Fruit fly (Drosophila melanogaster) Kc167 (cell line): ENCODE data around the gene CG13449.

ENCODE experiments used
- Myc ChIP-seq: fragments of >200 bp; optimal IDR thresholded peaks from 2 replicates; lab custom pipeline; 2017; ENCODE audit warnings: missing external identifiers
- Sin3A ChIP-seq: fragments of >200 bp; optimal IDR thresholded peaks from 2 replicates; lab custom pipeline; 2018; ENCODE audit warnings: missing external identifiers
- h ChIP-seq: fragments of >200 bp; optimal IDR thresholded peaks from 3 replicates; lab custom pipeline; 2018; ENCODE audit warnings: missing external identifiers
- insv ChIP-seq: fragments of >200 bp; optimal IDR thresholded peaks from 3 replicates; lab custom pipeline; 2018; ENCODE audit warnings: missing external identifiers
- psq ChIP-seq: fragments of >200 bp; optimal IDR thresholded peaks from 2 replicates; lab custom pipeline; 2017; ENCODE audit warnings: missing external identifiers
- ttk ChIP-seq: sonication (Bioruptor generic); optimal IDR thresholded peaks from 2 replicates; lab custom pipeline; 2017; ENCODE audit warnings: missing external identifiers

Gene CG13449

DNA sequence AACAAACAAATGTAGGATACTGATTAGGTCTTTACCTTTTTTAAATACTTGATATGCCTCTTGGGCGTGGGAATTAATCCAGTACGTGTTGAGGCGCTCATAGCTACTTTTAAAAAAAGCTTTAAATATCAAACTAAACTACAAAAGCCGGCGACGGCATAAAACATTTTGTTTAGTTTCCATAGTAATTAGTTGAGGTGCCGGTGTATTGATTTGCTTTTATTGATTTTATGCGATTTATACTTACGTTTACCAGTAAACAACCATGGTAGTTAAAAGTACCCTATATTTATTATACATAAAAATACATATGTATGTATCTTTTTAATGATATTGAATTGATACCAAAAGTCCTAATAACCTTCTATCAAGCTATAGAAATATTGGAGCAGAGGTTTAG, at the start of gene CG13449:
Gene CG13449, minus strand, starts transcription at position 101 of the 400 bp plus-strand sequence.
- no peak for TF ChIP-seq psq (lab: Kevin White, UChicago)
- no peak for TF ChIP-seq h
- TF ChIP-seq Myc (lab: Kevin White, UChicago): no peak
- TF ChIP-seq Sin3A (lab: Kevin White, UChicago): no peak
- no peak for TF ChIP-seq insv
- no peak for TF ChIP-seq ttk (lab: Kevin White, UChicago)

DNA sequence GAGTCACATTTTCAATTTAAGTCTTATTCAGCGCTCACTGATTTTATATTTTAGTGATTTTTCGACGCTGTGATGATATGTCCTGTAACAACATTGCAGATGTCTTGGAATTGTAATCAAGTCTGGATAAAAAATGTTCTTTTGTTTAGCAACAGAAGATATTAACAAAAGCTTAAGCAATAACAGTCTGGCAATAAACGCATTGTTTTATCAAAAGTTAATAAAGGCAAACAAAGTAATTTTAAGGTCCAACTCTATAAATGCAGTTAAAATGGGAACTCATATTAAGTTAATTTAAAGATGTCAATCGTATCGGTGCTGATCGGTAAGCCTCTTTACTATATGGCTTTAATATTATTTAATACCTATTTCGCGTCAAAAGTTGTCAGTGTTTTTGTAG, 48.9 kb upstream of the CG13449 start, which contains the start of gene CG43082:
Gene CG43082, plus strand, starts transcription at position 301 of the 400 bp plus-strand sequence.
- TF ChIP-seq Sin3A (lab: Kevin White, UChicago): no peak
- no peak for TF ChIP-seq ttk (lab: Kevin White, UChicago)
- TF ChIP-seq h: no peak

DNA sequence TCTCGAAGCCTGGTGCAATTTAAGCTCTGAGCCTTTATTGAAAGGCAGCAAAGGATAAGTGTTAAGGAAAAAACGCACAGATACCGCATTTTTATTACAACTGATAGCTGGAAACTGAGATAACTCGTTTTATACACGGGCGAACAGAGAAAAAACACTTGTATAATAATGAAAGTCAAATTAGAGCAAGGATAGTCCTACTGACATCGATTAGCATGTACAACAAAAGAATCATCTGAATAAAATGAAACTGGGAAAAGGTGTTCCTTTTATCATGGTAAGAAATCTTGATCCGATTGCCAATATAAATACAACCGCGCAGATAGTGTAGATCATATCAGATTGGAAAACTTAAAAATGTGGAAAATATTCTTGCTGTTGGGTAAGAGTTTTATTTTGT, 48.3 kb upstream of the CG13449 start, which contains the start of the genes Eig71Ej and Eig71Ek:
Gene Eig71Ej, minus strand, starts transcription at position 101 of the 400 bp plus-strand sequence.
Gene Eig71Ek, plus strand, starts transcription at position 334 of the 400 bp plus-strand sequence.
- TF ChIP-seq h: no peak
- no peak for TF ChIP-seq Sin3A (lab: Kevin White, UChicago)
- TF ChIP-seq psq (lab: Kevin White, UChicago): no peak
- no peak for TF ChIP-seq Myc (lab: Kevin White, UChicago)
- TF ChIP-seq ttk (lab: Kevin White, UChicago): no peak
- TF ChIP-seq insv: no peak

DNA sequence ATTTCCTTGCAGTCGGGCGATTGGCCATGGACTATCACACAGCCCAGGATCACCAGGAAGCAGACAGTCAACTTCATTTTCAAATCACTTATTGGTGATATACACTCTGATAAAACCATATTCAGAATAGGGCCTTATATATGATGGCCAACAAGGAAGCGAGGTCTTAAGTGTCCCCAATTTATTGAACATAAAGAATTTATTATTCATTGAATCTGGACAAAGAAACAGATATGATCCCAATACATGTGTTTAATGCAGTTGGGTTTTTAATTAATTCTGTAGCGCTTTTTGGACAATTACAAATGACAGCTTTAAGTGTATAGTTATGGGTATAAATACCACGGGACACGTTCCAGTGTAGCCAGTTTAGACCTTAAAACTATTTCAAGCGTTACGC, 46.7 kb upstream of the CG13449 start, which contains the start of the genes Eig71Eh and Eig71Ei:
Gene Eig71Eh, minus strand, starts transcription at position 101 of the 400 bp plus-strand sequence.
Gene Eig71Ei, plus strand, starts transcription at position 367 of the 400 bp plus-strand sequence.
- TF ChIP-seq h (no peak), psq (lab: Kevin White, UChicago) (no peak), Sin3A (lab: Kevin White, UChicago) (no peak), ttk (lab: Kevin White, UChicago) (no peak), Myc (lab: Kevin White, UChicago) (no peak), insv (no peak)

DNA sequence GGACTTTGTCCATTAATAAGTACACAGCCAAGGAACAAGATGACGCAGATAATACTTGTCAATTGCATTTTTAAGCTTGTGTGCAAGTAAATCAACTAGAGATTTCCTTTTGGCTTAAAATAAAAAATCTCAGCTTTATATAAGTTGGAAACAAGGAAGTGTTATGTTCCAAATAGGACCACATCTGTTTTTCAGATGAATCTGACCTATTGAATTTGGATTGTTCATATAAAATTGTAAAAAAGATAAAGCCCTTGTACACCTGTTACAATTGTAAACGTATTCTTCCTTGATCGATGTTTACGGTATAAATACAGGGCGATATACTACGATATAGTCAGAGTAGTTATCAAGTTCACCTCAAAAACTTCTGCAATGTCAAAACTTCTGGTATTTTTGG, 44.7 kb upstream of the CG13449 start, which contains the start of the genes Eig71Ef and Eig71Eg:
Gene Eig71Ef, minus strand, starts transcription at position 101 of the 400 bp plus-strand sequence.
Gene Eig71Eg, plus strand, starts transcription at position 339 of the 400 bp plus-strand sequence.
- TF ChIP-seq ttk (lab: Kevin White, UChicago) (no peak), Myc (lab: Kevin White, UChicago) (no peak), insv (no peak), psq (lab: Kevin White, UChicago) (no peak), h (no peak)

DNA sequence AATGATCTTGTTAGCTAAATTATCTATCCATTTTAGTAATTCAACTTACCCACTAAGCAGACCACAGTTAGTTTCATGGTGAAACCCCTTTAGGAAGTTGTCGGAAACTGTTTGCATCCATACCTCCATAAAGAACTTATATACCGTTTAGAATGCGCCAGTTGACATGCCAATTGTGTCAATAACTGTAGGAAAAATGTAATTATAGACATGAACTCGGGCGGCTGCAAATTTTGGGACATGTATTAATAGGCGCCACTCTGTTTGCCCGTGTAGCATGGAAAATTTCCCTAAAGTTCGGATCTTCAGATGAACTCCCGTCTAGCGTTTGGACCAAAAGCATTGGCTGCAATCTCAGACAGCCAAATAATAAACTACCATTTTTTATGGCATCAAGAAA, 43.3 kb upstream of the CG13449 start, which contains the start of gene Eig71Ee:
Gene Eig71Ee, minus strand, starts transcription at position 101 of the 400 bp plus-strand sequence.
- TF ChIP-seq psq (lab: Kevin White, UChicago) (no peak), Myc (lab: Kevin White, UChicago) (no peak), h (no peak), ttk (lab: Kevin White, UChicago) (no peak), Sin3A (lab: Kevin White, UChicago) (no peak), insv (no peak)

DNA sequence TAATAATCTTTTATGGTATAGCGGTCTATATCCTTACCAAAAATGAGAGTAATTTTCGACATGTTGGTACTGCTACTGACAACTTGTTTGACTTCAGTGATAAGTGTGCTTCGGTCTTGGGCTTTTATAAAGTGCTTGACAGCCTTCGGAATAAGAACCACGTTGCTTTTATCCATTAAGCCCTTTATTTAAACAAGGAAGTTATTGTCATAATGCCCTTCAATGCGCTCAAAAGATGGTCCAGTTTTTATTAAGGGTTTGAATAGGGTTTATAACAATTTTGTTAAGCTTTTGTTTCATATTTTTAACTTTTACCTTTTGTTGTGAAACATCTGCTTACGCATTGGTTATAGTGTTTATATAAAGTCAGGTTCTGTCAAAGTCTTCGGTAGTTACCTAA, 39.5 kb upstream of the CG13449 start, which contains the start of the genes Eig71Ec and Eig71Ed:
Gene Eig71Ec, minus strand, starts transcription at position 101 of the 400 bp plus-strand sequence.
Gene Eig71Ed, plus strand, starts transcription at position 384 of the 400 bp plus-strand sequence.
- TF ChIP-seq ttk (lab: Kevin White, UChicago) (no peak), h (no peak), Myc (lab: Kevin White, UChicago) (no peak), Sin3A (lab: Kevin White, UChicago) (no peak), insv (no peak), psq (lab: Kevin White, UChicago) (no peak)

DNA sequence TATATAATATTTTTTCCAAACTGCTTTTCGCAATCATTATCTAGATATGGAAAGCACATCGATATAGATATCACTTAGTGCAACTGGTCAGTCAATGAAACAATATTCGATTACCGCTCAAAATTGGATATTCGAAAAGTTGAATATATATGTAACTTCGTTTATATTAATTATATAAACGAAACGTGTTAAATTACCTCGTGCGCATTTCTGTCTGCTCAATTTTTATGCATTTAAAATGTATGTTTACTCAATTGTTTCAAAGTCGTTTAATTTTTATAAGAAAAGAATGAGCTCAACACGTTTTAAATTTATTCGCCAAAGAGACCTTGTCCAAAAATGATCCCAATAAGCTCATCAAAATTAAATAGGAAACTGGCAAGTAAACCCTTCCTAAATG, 37.9 kb upstream of the CG13449 start, which contains the start of gene CG43084:
Gene CG43084, plus strand, starts transcription at position 301 of the 400 bp plus-strand sequence.
- TF ChIP-seq psq (lab: Kevin White, UChicago): no peak
- no peak for TF ChIP-seq Myc (lab: Kevin White, UChicago)

DNA sequence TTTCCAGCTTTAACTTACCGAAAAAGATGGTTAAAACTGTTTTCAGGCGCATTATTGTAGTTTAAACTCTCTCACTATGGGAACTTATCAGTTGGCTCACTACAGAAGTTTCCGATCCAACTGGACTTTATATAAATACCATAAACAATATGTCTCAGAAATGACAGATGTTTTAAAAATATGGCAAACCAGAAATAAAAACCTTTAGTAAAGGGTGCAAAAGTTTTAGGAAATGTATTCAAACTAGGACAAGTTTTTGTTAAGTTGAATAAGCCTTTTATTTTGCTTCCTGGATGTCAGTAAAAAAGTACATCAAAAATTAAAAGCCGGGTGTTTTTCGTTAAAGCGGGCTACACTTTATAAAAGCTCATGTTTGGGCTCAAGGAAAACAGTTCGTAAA, 36.9 kb upstream of the CG13449 start, which contains the start of the genes Eig71Ea and Eig71Eb:
Gene Eig71Ea, minus strand, starts transcription at position 101 of the 400 bp plus-strand sequence.
Gene Eig71Eb, plus strand, starts transcription at position 376 of the 400 bp plus-strand sequence.
- no peak for TF ChIP-seq ttk (lab: Kevin White, UChicago)
- TF ChIP-seq Sin3A (lab: Kevin White, UChicago): no peak
- no peak for TF ChIP-seq insv
- TF ChIP-seq Myc (lab: Kevin White, UChicago): no peak
- TF ChIP-seq h: no peak
- TF ChIP-seq psq (lab: Kevin White, UChicago): no peak

DNA sequence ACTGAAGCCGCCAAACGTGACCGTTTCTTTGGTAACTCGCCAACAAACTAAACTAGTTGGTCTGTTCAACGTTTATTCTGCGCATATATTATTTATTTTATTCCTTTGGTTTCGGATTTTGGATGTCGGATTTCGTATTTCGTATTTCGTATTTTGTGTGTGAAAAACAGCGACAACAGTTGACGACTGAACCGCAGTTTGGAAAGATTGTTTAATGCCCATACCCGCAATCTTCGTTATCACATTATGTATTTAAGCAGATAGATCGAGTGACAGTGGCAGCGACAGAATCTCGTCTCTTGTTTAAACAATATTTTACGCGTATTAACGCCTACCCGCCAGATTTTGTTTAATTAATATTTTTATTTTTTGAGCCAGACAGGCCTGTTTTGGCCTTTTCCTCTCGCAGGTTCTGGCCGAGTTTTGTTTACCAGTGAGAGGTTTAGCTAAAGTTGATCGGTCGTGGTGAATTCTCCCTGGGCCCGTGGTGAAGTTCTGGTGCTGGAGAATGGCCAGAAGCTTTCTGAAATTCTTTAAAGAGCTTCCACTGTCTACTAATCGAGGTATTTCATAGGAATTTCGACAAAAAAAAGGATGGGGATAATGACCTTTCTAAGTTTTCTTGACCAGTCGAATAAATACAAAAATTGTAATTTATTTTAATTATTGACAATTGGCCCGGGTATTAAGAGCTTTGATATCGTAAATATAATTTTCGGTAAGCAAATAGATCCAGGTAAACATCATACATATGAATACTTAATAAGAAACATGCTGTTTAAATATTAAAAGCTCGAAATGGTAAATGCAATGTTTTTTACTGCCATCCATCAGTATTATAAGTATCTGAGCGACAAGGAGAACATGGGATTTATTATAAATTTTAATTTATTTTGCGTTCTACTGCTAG, 35.3 kb upstream of the CG13449 start, which contains the start of the genes comm3 and CG43083:
Gene comm3, minus strand, starts transcription at position 51 of the 910 bp plus-strand sequence.
Gene CG43083, plus strand, starts transcription at position 860 of the 910 bp plus-strand sequence.
- TF ChIP-seq Myc (lab: Kevin White, UChicago) (no peak), insv (no peak), Sin3A (lab: Kevin White, UChicago) (no peak), h (no peak), ttk (lab: Kevin White, UChicago) (no peak), psq (lab: Kevin White, UChicago) (no peak)

DNA sequence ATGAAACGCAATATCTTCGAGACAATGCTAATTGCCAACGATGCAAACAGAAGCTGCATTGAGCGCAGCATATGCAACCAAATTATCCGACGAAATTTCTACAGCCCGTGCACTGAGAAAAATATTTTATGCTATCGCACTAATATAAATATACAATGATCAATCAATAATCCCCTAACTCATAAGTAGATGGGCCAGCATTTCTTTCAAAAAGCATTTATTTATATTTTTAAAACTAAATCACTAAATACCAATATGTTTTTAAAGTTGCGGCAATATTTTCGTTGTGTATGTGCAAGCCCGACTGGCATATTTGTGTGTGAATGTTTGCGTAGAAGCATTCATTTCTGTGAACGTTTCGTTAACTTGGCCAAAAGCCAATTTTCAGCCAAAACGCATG, 33.6 kb upstream of the CG13449 start:
- TF ChIP-seq Myc (lab: Kevin White, UChicago): no peak
- no peak for TF ChIP-seq Sin3A (lab: Kevin White, UChicago)
- no peak for TF ChIP-seq ttk (lab: Kevin White, UChicago)
- TF ChIP-seq insv: no peak
- no peak for TF ChIP-seq psq (lab: Kevin White, UChicago)
- TF ChIP-seq h: no peak
